Worm (Caenorhabditis elegans) whole organism, L4/young adult: ENCODE results near the gene aly-1.

ENCODE experiments used
- W03F9.2 ChIP-seq: fragments of 150-350 bp; optimal IDR thresholded peaks from 2 replicates; lab custom pipeline; 2014; ENCODE audit warnings: missing biosample characterization, missing genetic modification characterization
- dao-5 ChIP-seq: sonication (generic microtip); optimal IDR thresholded peaks from 2 replicates; lab custom pipeline; 2016; ENCODE audit warnings: missing genotype, missing genetic modification characterization, moderate library complexity, missing compliant biosample characterization
- him-1 ChIP-seq: sonication (generic microtip); optimal IDR thresholded peaks from 2 replicates; lab custom pipeline; 2016; ENCODE audit warnings: missing genotype, missing genetic modification reagents, missing genetic modification characterization, missing compliant biosample characterization

DNA sequence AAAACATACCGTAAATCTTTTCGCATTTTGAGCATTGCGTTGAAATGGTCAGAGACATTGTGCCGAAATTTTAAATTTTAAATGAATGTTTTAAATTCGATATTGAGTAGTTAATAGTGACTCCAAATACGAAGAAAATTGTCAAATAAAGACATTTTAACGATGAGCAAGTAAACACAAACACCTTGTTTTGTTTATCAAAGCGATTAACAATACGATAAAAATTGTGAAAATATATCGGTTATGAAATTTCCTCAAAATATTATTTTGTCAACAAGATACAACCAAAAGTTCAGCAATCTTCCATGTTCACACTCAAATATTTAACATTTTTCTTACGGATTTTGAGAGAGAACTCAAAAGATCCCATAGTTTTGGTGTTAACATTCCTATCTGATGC lies 45.5 kb downstream of the aly-1 start, which contains the start of gene F23B2.10:
- TF ChIP-seq W03F9.2 (no peak), dao-5 (tag; lab: Kevin White, UChicago) (no peak), him-1 (tag; lab: Kevin White, UChicago) (no peak)
